Worm (Caenorhabditis elegans) whole organism, L3 larva: Measurements from ENCODE around the gene F27D9.2.

Source experiments
- ceh-16 ChIP-seq: sonication (generic microtip); optimal IDR thresholded peaks from 2 replicates; lab custom pipeline; 2017; ENCODE audit warnings: missing biosample characterization, missing genetic modification characterization
- ceh-28 ChIP-seq: fragments of 150-350 bp; optimal IDR thresholded peaks from 2 replicates; lab custom pipeline; 2014; ENCODE audit warnings: missing biosample characterization, missing genetic modification reagents, missing genetic modification characterization
- elt-2 ChIP-seq: sonication (generic microtip); optimal IDR thresholded peaks from 2 replicates; lab custom pipeline; 2016; ENCODE audit warnings: missing genetic modification reagents, mild to moderate bottlenecking, missing genetic modification characterization, missing compliant biosample characterization
- fos-1 ChIP-seq: fragments of 150-350 bp; optimal IDR thresholded peaks from 2 replicates; lab custom pipeline; 2014; ENCODE audit warnings: missing biosample characterization, missing genetic modification characterization
- lin-39 ChIP-seq: fragments of 150-350 bp; optimal IDR thresholded peaks from 2 replicates; lab custom pipeline; 2018; ENCODE audit warnings: missing biosample characterization, missing genetic modification reagents, missing genetic modification characterization
- nhr-25 ChIP-seq: sonication (generic microtip); optimal IDR thresholded peaks from 2 replicates; lab custom pipeline; 2017; ENCODE audit warnings: missing biosample characterization, missing genetic modification characterization
- skn-1 ChIP-seq: fragments of 150-350 bp; optimal IDR thresholded peaks from 2 replicates; lab custom pipeline; 2014; ENCODE audit warnings: missing biosample characterization, missing genetic modification characterization
- snpc-4 ChIP-seq: fragments of 150-350 bp; optimal IDR thresholded peaks from 2 replicates; lab custom pipeline; 2014; ENCODE audit warnings: missing biosample characterization, missing genetic modification characterization
- ztf-4 ChIP-seq: fragments of 150-350 bp; optimal IDR thresholded peaks from 2 replicates; lab custom pipeline; 2014; ENCODE audit warnings: missing biosample characterization, missing genetic modification characterization

ce11 chrX:7627351-7627750 is 45.4 kb upstream of the F27D9.2 start, which contains the start of gene nlp-61:
- TF ChIP-seq elt-2 (tag; lab: Kevin White, UChicago), result no peak
- no peak for TF ChIP-seq snpc-4 (tag; lab: Kevin White, UChicago)
- no peak for TF ChIP-seq skn-1 (tag; lab: Kevin White, UChicago)
- TF ChIP-seq ceh-28 (tag; lab: Kevin White, UChicago), result no peak
- TF ChIP-seq fos-1 (tag; lab: Kevin White, UChicago), result no peak
- no peak for TF ChIP-seq ztf-4 (tag; lab: Kevin White, UChicago)
- TF ChIP-seq lin-39, result no peak
- TF ChIP-seq ceh-16 (tag; lab: Kevin White, UChicago), result no peak
- TF ChIP-seq nhr-25 (tag; lab: Kevin White, UChicago), result no peak
